Worm (Caenorhabditis elegans): ENCODE measurements around the gene srg-51.

ce11 chrIV:15119268-15119667, 21.5 kb downstream of the srg-51 start:
- TF ChIP-seq unc-98 (GFP tag; IDR thresholded peaks at IDR 0.05) (no peak), elt-3 (tag; optimal IDR thresholded peaks at IDR 0.05) (no peak), nhr-77 (tag; optimal IDR thresholded peaks at IDR 0.05) (no peak), fkh-10 (GFP tag; optimal IDR thresholded peaks at IDR 0.05) (no peak), ztf-4 (tag; optimal IDR thresholded peaks at IDR 0.05) (no peak), jun-1 (tag; optimal IDR thresholded peaks at IDR 0.05) (no peak), vab-15 (tag; optimal IDR thresholded peaks at IDR 0.05) (no peak), pqm-1 (tag; optimal IDR thresholded peaks at IDR 0.05) (no peak), snpc-4 (tag; optimal IDR thresholded peaks at IDR 0.05) (no peak), pag-3 (tag; optimal IDR thresholded peaks at IDR 0.05; ENCODE audit: borderline replicate concordance, insufficient read depth) (no peak)

All from whole organism, L1 larva.